Worm (Caenorhabditis elegans): ENCODE data around the gene Y57G11C.36.

- TF ChIP-seq fkh-6 (tag; optimal IDR thresholded peaks at IDR 0.05), result no peak
- no peak for TF ChIP-seq ceh-9 (tag; optimal IDR thresholded peaks at IDR 0.05)
- no peak for TF ChIP-seq madf-2 (tag; optimal IDR thresholded peaks at IDR 0.05)
These were observed 8.8 kb downstream of the Y57G11C.36 start for ce11 chrIV:14764719-14765173.
